Worm (Caenorhabditis elegans) whole organism, dauer: ENCODE data around the gene cyld-1.

Experiments
- unc-62 ChIP-seq: sonication (generic microtip); optimal IDR thresholded peaks from 2 replicates; lab custom pipeline; 2017; ENCODE audit warnings: missing biosample characterization, missing genetic modification reagents, missing genetic modification characterization

cyld-1 gene

ce11 chrIII:9910608-9911479, at the start of gene cyld-1, which contains the start of gene F40F12.9:
Gene cyld-1 (minus strand): TSS chrIII:9910658.
Gene F40F12.9 (plus strand): TSS chrIII:9911328.
- TF ChIP-seq unc-62 (GFP tag; lab: Kevin White, UChicago) = no peak

ce11 chrIII:9956665-9957401, 46.4 kb upstream of the cyld-1 start, which contains the start of gene alx-1:
Gene alx-1 (plus strand): TSS chrIII:9957351.
- TF ChIP-seq unc-62 (GFP tag; lab: Kevin White, UChicago) = no peak

- no peak for TF ChIP-seq unc-62 (GFP tag; lab: Kevin White, UChicago)
Measured at ce11 chrIII:9956123-9956522, 45.7 kb upstream of the cyld-1 start, which contains the start of gene mog-1. Gene mog-1 (minus strand): TSS chrIII:9956215.

- TF ChIP-seq unc-62 (GFP tag; lab: Kevin White, UChicago) = no peak
Measured at ce11 chrIII:9951864-9952263, 41.4 kb upstream of the cyld-1 start, which contains the start of gene K03H1.11. Gene K03H1.11 (minus strand): TSS chrIII:9951964.

- TF ChIP-seq unc-62 (GFP tag; lab: Kevin White, UChicago) = no peak
Measured at ce11 chrIII:9950244-9950643, 39.8 kb upstream of the cyld-1 start, which contains the start of gene K03H1.13. Gene K03H1.13 (minus strand): TSS chrIII:9950344.

ce11 chrIII:9946806-9947419, 36.5 kb upstream of the cyld-1 start, which contains the start of gene K03H1.7:
Gene K03H1.7 (plus strand): TSS chrIII:9947405.
- TF ChIP-seq unc-62 (GFP tag; lab: Kevin White, UChicago) = no peak

ce11 chrIII:9944723-9945122, 34.3 kb upstream of the cyld-1 start, which contains the start of gene gln-2:
Gene gln-2 (minus strand): TSS chrIII:9944823.
- TF ChIP-seq unc-62 (GFP tag; lab: Kevin White, UChicago) = no peak

ce11 chrIII:9941020-9941674, 30.7 kb upstream of the cyld-1 start, which contains the start of the genes K03H1.9 and K03H1.12:
Gene K03H1.9 (minus strand): TSS chrIII:9941490.
Gene K03H1.12 (plus strand): TSS chrIII:9941624.
- no peak for TF ChIP-seq unc-62 (GFP tag; lab: Kevin White, UChicago)

- TF ChIP-seq unc-62 (GFP tag; lab: Kevin White, UChicago) = no peak
Measured at ce11 chrIII:9932091-9932490, 21.6 kb upstream of the cyld-1 start, which contains the start of gene dec-7. Gene dec-7 (plus strand): TSS chrIII:9932398.

ce11 chrIII:9930406-9930805, 19.9 kb upstream of the cyld-1 start:
- no peak for TF ChIP-seq unc-62 (GFP tag; lab: Kevin White, UChicago)

ce11 chrIII:9929525-9929924, 19.1 kb upstream of the cyld-1 start:
- TF ChIP-seq unc-62 (GFP tag; lab: Kevin White, UChicago) = no peak

- no peak for TF ChIP-seq unc-62 (GFP tag; lab: Kevin White, UChicago)
Measured at ce11 chrIII:9928777-9929176, 18.3 kb upstream of the cyld-1 start, which contains the start of gene ttr-1. Gene ttr-1 (plus strand): TSS chrIII:9929077.

- no peak for TF ChIP-seq unc-62 (GFP tag; lab: Kevin White, UChicago)
Measured at ce11 chrIII:9927378-9927777, 16.9 kb upstream of the cyld-1 start, which contains the start of gene ttr-2. Gene ttr-2 (plus strand): TSS chrIII:9927769.

- TF ChIP-seq unc-62 (GFP tag; lab: Kevin White, UChicago) = no peak
Measured at ce11 chrIII:9926650-9927049, 16.2 kb upstream of the cyld-1 start, which contains the start of gene ttr-3. Gene ttr-3 (minus strand): TSS chrIII:9926750.
